Worm (Caenorhabditis elegans): Measurements from ENCODE around the gene M110.10.
A peak's percentile ranks its signal among the peaks of the same experiment; 100 is the strongest.

Gene M110.10

ce11 chrII:8216922-8217321 is 2.7 kb upstream of the M110.10 start, which contains the start of gene ifg-1:
Gene ifg-1, plus strand, starts transcription at chrII:8217222.
- TF ChIP-seq F49E8.2 (tag; optimal IDR thresholded peaks at IDR 0.05; ENCODE audit: insufficient read depth): no peak
- TF ChIP-seq Y53F4B.3 (GFP tag; IDR thresholded peaks at IDR 0.05): no peak
- TF ChIP-seq Y53G8AR.9 (GFP tag; conservative IDR thresholded peaks at IDR 0.05): no peak
- no peak for TF ChIP-seq unc-62 (GFP tag; optimal IDR thresholded peaks at IDR 0.05)
- TF ChIP-seq F52B5.7 (tag; optimal IDR thresholded peaks at IDR 0.05): no peak
- no peak for TF ChIP-seq attf-6 (GFP tag; IDR thresholded peaks at IDR 0.05)
- no peak for TF ChIP-seq madf-3 (GFP tag; IDR thresholded peaks at IDR 0.05)
- no peak for TF ChIP-seq mel-28 (tag; optimal IDR thresholded peaks at IDR 0.05; ENCODE audit: borderline replicate concordance)
- TF ChIP-seq F55B11.4 (tag; optimal IDR thresholded peaks at IDR 0.05; ENCODE audit: borderline replicate concordance, insufficient read depth): no peak
- TF ChIP-seq ztf-3 (GFP tag; optimal IDR thresholded peaks at IDR 0.05): no peak
- TF ChIP-seq let-607 (tag; optimal IDR thresholded peaks at IDR 0.05): no peak
- no peak for TF ChIP-seq egrh-3 (GFP tag; IDR thresholded peaks at IDR 0.05)

DNA sequence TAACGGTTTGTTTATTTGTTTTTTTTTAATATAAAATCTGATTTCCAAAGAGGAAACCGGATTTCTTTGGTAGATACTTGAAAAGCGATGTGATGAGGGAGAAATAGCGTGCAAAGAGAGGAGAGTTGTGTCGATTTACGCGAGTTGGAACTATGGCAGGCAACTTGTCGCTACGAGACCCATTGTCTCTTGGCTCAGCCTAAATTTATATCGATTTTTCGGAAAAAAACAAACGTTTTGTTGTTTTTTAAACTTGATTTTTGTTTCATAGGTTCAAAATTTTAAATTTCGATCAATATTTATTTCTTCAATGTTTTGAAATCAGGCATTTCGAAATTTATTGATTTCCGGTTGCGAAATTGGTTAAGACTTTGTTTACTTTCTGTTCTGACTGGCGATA is 2.2 kb upstream of the M110.10 start, which contains the start of gene M110.3:
Gene M110.3 (minus strand): TSS at position 184 of the 400 bp plus-strand sequence.
- TF ChIP-seq lsl-1 (GFP tag; optimal IDR thresholded peaks at IDR 0.05) (peak; percentile 33), lin-54 (GFP tag; optimal IDR thresholded peaks at IDR 0.05) (no peak), egl-44 (GFP tag; IDR thresholded peaks at IDR 0.05) (no peak), F52B5.7 (tag; optimal IDR thresholded peaks at IDR 0.05) (no peak), lsy-27 (tag; optimal IDR thresholded peaks at IDR 0.05; ENCODE audit: borderline replicate concordance, insufficient read depth) (no peak), ZK185.1 (tag; optimal IDR thresholded peaks at IDR 0.05; ENCODE audit: poor library complexity, severe bottlenecking) (no peak), nhr-80 (tag; optimal IDR thresholded peaks at IDR 0.05) (peak; percentile 5), K12H6.12 (tag; optimal IDR thresholded peaks at IDR 0.05) (no peak), Y53G8AR.9 (GFP tag; conservative IDR thresholded peaks at IDR 0.05) (no peak), him-1 (tag; optimal IDR thresholded peaks at IDR 0.05) (no peak), tbp1 (GFP tag; optimal IDR thresholded peaks at IDR 0.05) (no peak), ztf-3 (GFP tag; optimal IDR thresholded peaks at IDR 0.05) (no peak), aptf-3 (GFP tag; IDR thresholded peaks at IDR 0.05) (no peak), F37B4.10 (GFP tag; IDR thresholded peaks at IDR 0.05) (no peak), F33H1.4 (GFP tag; IDR thresholded peaks at IDR 0.05) (peak; percentile 73), xnd-1 (tag; optimal IDR thresholded peaks at IDR 0.05) (no peak), egl-18 (GFP tag; IDR thresholded peaks at IDR 0.05) (no peak), T26A5.8 (tag; optimal IDR thresholded peaks at IDR 0.05) (no peak), ztf-28 (GFP tag; IDR thresholded peaks at IDR 0.05) (no peak), mel-28 (tag; optimal IDR thresholded peaks at IDR 0.05; ENCODE audit: borderline replicate concordance) (no peak), lag-1 (GFP tag; IDR thresholded peaks at IDR 0.05) (no peak), hlh-26 (GFP tag; conservative IDR thresholded peaks at IDR 0.05) (no peak), F55B11.4 (tag; optimal IDR thresholded peaks at IDR 0.05; ENCODE audit: borderline replicate concordance, insufficient read depth) (no peak), sptf-2 (GFP tag; optimal IDR thresholded peaks at IDR 0.05) (no peak), snpc-3.4 (tag; optimal IDR thresholded peaks at IDR 0.05) (peak; percentile 36), athp-1 (tag; optimal IDR thresholded peaks at IDR 0.05) (no peak), mxl-1 (tag; optimal IDR thresholded peaks at IDR 0.05) (no peak), fkh-3 (tag; optimal IDR thresholded peaks at IDR 0.05) (no peak), chd-7 (tag; optimal IDR thresholded peaks at IDR 0.05) (no peak), F39B2.1 (GFP tag; IDR thresholded peaks at IDR 0.05) (no peak), K11D2.4 (GFP tag; IDR thresholded peaks at IDR 0.05) (no peak), C06A6.2 (GFP tag; conservative IDR thresholded peaks at IDR 0.05) (no peak), attf-3 (GFP tag; conservative IDR thresholded peaks at IDR 0.05) (no peak; the same call in 1 of the 2 replicates), lin-35 (GFP tag; optimal IDR thresholded peaks at IDR 0.05) (no peak), cebp-1 (GFP tag; IDR thresholded peaks at IDR 0.05) (peak; percentile 66; the same call in 1 of the 2 replicates), cebp-1 (tag; optimal IDR thresholded peaks at IDR 0.05) (peak; percentile 96), somi-1 (GFP tag; optimal IDR thresholded peaks at IDR 0.05) (no peak), aptf-2 (GFP tag; conservative IDR thresholded peaks at IDR 0.05) (no peak), madf-8 (GFP tag; conservative IDR thresholded peaks at IDR 0.05) (no peak)

Measured in whole organism, young adult.